Worm (Caenorhabditis elegans) whole organism, L3 larva: Measurements from ENCODE around the gene nhr-225.

ENCODE experiments used
- R02D3.7 ChIP-seq: fragments of 150-350 bp; optimal IDR thresholded peaks from 2 replicates; lab custom pipeline; 2014; ENCODE audit warnings: missing biosample characterization, missing genetic modification characterization
- aly-2 ChIP-seq: fragments of 150-350 bp; optimal IDR thresholded peaks from 2 replicates; lab custom pipeline; 2014; ENCODE audit warnings: missing biosample characterization, missing genetic modification characterization
- ama-1 ChIP-seq: fragments of 150-350 bp; optimal IDR thresholded peaks from 2 replicates; lab custom pipeline; 2018
- ceh-16 ChIP-seq: sonication (generic microtip); optimal IDR thresholded peaks from 2 replicates; lab custom pipeline; 2017; ENCODE audit warnings: missing biosample characterization, missing genetic modification characterization
- ceh-28 ChIP-seq: fragments of 150-350 bp; optimal IDR thresholded peaks from 2 replicates; lab custom pipeline; 2014; ENCODE audit warnings: missing biosample characterization, missing genetic modification reagents, missing genetic modification characterization
- ceh-82 ChIP-seq: fragments of 150-350 bp; optimal IDR thresholded peaks from 2 replicates; lab custom pipeline; 2014; ENCODE audit warnings: missing biosample characterization, missing genetic modification characterization
- ceh-9 ChIP-seq: sonication (generic microtip); optimal IDR thresholded peaks from 2 replicates; lab custom pipeline; 2018; ENCODE audit warnings: missing biosample characterization, missing genetic modification characterization
- daf-12 ChIP-seq: fragments of 150-350 bp; optimal IDR thresholded peaks from 2 replicates; lab custom pipeline; 2014; ENCODE audit warnings: missing biosample characterization, missing genetic modification reagents, missing genetic modification characterization
- egl-27 ChIP-seq: sonication (generic microtip); optimal IDR thresholded peaks from 4 replicates; lab custom pipeline; 2017; ENCODE audit warnings: missing biosample characterization, missing genetic modification reagents, missing genetic modification characterization
- elt-1 ChIP-seq: fragments of 150-350 bp; optimal IDR thresholded peaks from 2 replicates; lab custom pipeline; 2014; ENCODE audit warnings: missing biosample characterization, missing genetic modification characterization
- elt-2 ChIP-seq: sonication (generic microtip); optimal IDR thresholded peaks from 2 replicates; lab custom pipeline; 2016; ENCODE audit warnings: missing genetic modification reagents, mild to moderate bottlenecking, missing genetic modification characterization, missing compliant biosample characterization
- elt-3 ChIP-seq, 3 experiments: fragments of 150-350 bp in 1 of 3; sonication (generic microtip) in 2 of 3; optimal IDR thresholded peaks; 2 replicates in 2 of 3; 4 replicates in 1 of 3; lab custom pipeline; 2014 to 2017; ENCODE audit warnings: missing biosample characterization in 3 of 3, missing genetic modification characterization in 3 of 3
- eor-1 ChIP-seq, 2 experiments: fragments of 150-350 bp; optimal IDR thresholded peaks; 2 replicates each; lab custom pipeline; 2014 to 2018; ENCODE audit warnings: missing biosample characterization in 2 of 2, missing genetic modification characterization in 2 of 2
- fkh-10 ChIP-seq: sonication (generic microtip); optimal IDR thresholded peaks from 2 replicates; lab custom pipeline; 2017; ENCODE audit warnings: missing biosample characterization, missing genetic modification reagents, missing genetic modification characterization
- fkh-2 ChIP-seq: fragments of 150-350 bp; optimal IDR thresholded peaks from 2 replicates; lab custom pipeline; 2014; ENCODE audit warnings: missing biosample characterization, missing genetic modification reagents, missing genetic modification characterization
- fos-1 ChIP-seq: fragments of 150-350 bp; optimal IDR thresholded peaks from 2 replicates; lab custom pipeline; 2014; ENCODE audit warnings: missing biosample characterization, missing genetic modification characterization
- jun-1 ChIP-seq: fragments of 150-350 bp; optimal IDR thresholded peaks from 2 replicates; lab custom pipeline; 2014; ENCODE audit warnings: missing biosample characterization, missing genetic modification reagents, missing genetic modification characterization
- lin-15B ChIP-seq: fragments of 150-350 bp; optimal IDR thresholded peaks from 2 replicates; lab custom pipeline; 2014; ENCODE audit warnings: missing biosample characterization, missing genetic modification characterization
- lin-39 ChIP-seq: fragments of 150-350 bp; optimal IDR thresholded peaks from 2 replicates; lab custom pipeline; 2018; ENCODE audit warnings: missing biosample characterization, missing genetic modification reagents, missing genetic modification characterization
- lsy-12 ChIP-seq: sonication (generic microtip); optimal IDR thresholded peaks from 2 replicates; lab custom pipeline; 2016; ENCODE audit warnings: mild to moderate bottlenecking, missing genetic modification characterization, missing compliant biosample characterization
- nfya-1 ChIP-seq: sonication (generic microtip); optimal IDR thresholded peaks from 2 replicates; lab custom pipeline; 2017; ENCODE audit warnings: missing genetic modification characterization, mild to moderate bottlenecking, missing compliant biosample characterization, antibody characterized with exemption, moderate library complexity; ENCODE audit not compliant: insufficient read depth
- nhr-11 ChIP-seq: fragments of 150-350 bp; optimal IDR thresholded peaks from 2 replicates; lab custom pipeline; 2014; ENCODE audit warnings: missing biosample characterization, missing genetic modification characterization
- nhr-12 ChIP-seq: fragments of 150-350 bp; optimal IDR thresholded peaks from 2 replicates; lab custom pipeline; 2014; ENCODE audit warnings: missing biosample characterization, missing genetic modification characterization
- nhr-23 ChIP-seq: fragments of 150-350 bp; optimal IDR thresholded peaks from 2 replicates; lab custom pipeline; 2014; ENCODE audit warnings: missing biosample characterization, missing genetic modification reagents, missing genetic modification characterization
- nhr-25 ChIP-seq: sonication (generic microtip); optimal IDR thresholded peaks from 2 replicates; lab custom pipeline; 2017; ENCODE audit warnings: missing biosample characterization, missing genetic modification characterization
- nhr-28 ChIP-seq: fragments of 150-350 bp; optimal IDR thresholded peaks from 2 replicates; lab custom pipeline; 2014; ENCODE audit warnings: missing biosample characterization, missing genetic modification characterization
- nhr-43 ChIP-seq: sonication (generic microtip); optimal IDR thresholded peaks from 2 replicates; lab custom pipeline; 2016; ENCODE audit warnings: mild to moderate bottlenecking, missing genetic modification characterization, missing compliant biosample characterization; ENCODE audit not compliant: poor library complexity, severe bottlenecking
- nhr-67 ChIP-seq: fragments of 150-350 bp; optimal IDR thresholded peaks from 2 replicates; lab custom pipeline; 2014; ENCODE audit warnings: missing biosample characterization, missing genetic modification characterization
- nhr-77 ChIP-seq: fragments of 150-350 bp; optimal IDR thresholded peaks from 2 replicates; lab custom pipeline; 2014; ENCODE audit warnings: missing biosample characterization, missing genetic modification characterization
- pha-4 ChIP-seq: fragments of 150-350 bp; optimal IDR thresholded peaks from 2 replicates; lab custom pipeline; 2014; ENCODE audit warnings: missing biosample characterization, missing genetic modification reagents, missing genetic modification characterization
- pqm-1 ChIP-seq: fragments of 150-350 bp; optimal IDR thresholded peaks from 2 replicates; lab custom pipeline; 2017; ENCODE audit warnings: missing biosample characterization, missing genetic modification characterization, inconsistent platforms
- unc-62 ChIP-seq: fragments of 150-350 bp; sonication (generic microtip); optimal IDR thresholded peaks from 4 replicates; lab custom pipeline; 2014; ENCODE audit warnings: missing biosample characterization, missing genetic modification reagents, missing genetic modification characterization
- zag-1 ChIP-seq: fragments of 150-350 bp; optimal IDR thresholded peaks from 2 replicates; lab custom pipeline; 2014; ENCODE audit warnings: missing biosample characterization, missing genetic modification characterization
- ztf-11 ChIP-seq: fragments of 150-350 bp; optimal IDR thresholded peaks from 2 replicates; lab custom pipeline; 2014; ENCODE audit warnings: missing biosample characterization, missing genetic modification characterization
- ztf-4 ChIP-seq: fragments of 150-350 bp; optimal IDR thresholded peaks from 2 replicates; lab custom pipeline; 2014; ENCODE audit warnings: missing biosample characterization, missing genetic modification characterization

The nhr-225 gene

ce11 chrV:2281499-2281898 lies 8.8 kb downstream of the nhr-225 start, which contains the start of gene nhr-228 (continued):
- peak; percentile 22 for TF ChIP-seq jun-1 (tag; lab: Kevin White, UChicago)

ce11 chrV:2278543-2278942 lies 11.7 kb downstream of the nhr-225 start, which contains the start of gene fbxa-137:
Gene fbxa-137, plus strand, starts transcription at chrV:2278816.
- TF ChIP-seq fkh-10 (GFP tag; lab: Kevin White, UChicago): no peak
- no peak for TF ChIP-seq ceh-9 (tag; lab: Kevin White, UChicago)
- TF ChIP-seq pqm-1: no peak
- no peak for TF ChIP-seq nhr-11 (tag; lab: Kevin White, UChicago)
- no peak for TF ChIP-seq ama-1
- TF ChIP-seq ceh-16 (tag; lab: Kevin White, UChicago): no peak
- TF ChIP-seq fos-1 (tag; lab: Kevin White, UChicago): no peak
- TF ChIP-seq elt-1 (tag; lab: Kevin White, UChicago): no peak
- TF ChIP-seq nhr-23 (tag; lab: Kevin White, UChicago): no peak
- TF ChIP-seq ztf-11: no peak
- no peak for TF ChIP-seq lsy-12
- no peak for TF ChIP-seq zag-1
- no peak for TF ChIP-seq nhr-43 (tag; lab: Kevin White, UChicago)
- no peak for TF ChIP-seq egl-27 (tag; lab: Kevin White, UChicago)
- no peak for TF ChIP-seq elt-3 (tag; optimal IDR thresholded peaks at IDR 0.05; lab: Kevin White, UChicago)
- TF ChIP-seq nhr-28: no peak
- no peak for TF ChIP-seq daf-12
- no peak for TF ChIP-seq elt-2 (tag; lab: Kevin White, UChicago)
- no peak for TF ChIP-seq pha-4 (tag; lab: Kevin White, UChicago)
- TF ChIP-seq unc-62: no peak

- TF ChIP-seq pqm-1 (peak; percentile 4), pha-4 (tag; lab: Kevin White, UChicago) (peak; percentile 44), nfya-1 (tag; lab: Kevin White, UChicago) (no peak), nhr-11 (tag; lab: Kevin White, UChicago) (no peak), elt-2 (tag; lab: Kevin White, UChicago) (peak; percentile 1), nhr-67 (no peak), elt-1 (tag; lab: Kevin White, UChicago) (no peak), ceh-28 (no peak), elt-3 (tag; optimal IDR thresholded peaks at IDR 0.05; lab: Kevin White, UChicago) (no peak), ztf-4 (no peak)
Measured at ce11 chrV:2278052-2278451, 12.2 kb downstream of the nhr-225 start, which contains the start of gene nhr-59. Gene nhr-59, minus strand, starts transcription at chrV:2278265.

- TF ChIP-seq lin-15B (tag; lab: Kevin White, UChicago) (peak; percentile 10), nhr-77 (tag; lab: Kevin White, UChicago) (no peak), aly-2 (tag; lab: Kevin White, UChicago) (no peak), nfya-1 (tag; lab: Kevin White, UChicago) (no peak), daf-12 (no peak), nhr-28 (no peak), R02D3.7 (tag; lab: Kevin White, UChicago) (no peak), nhr-25 (tag; lab: Kevin White, UChicago) (no peak), pha-4 (tag; lab: Kevin White, UChicago) (peak; percentile 21), pqm-1 (peak; percentile 2), nhr-12 (tag; lab: Kevin White, UChicago) (no peak), eor-1 (tag; optimal IDR thresholded peaks at IDR 0.05; lab: Kevin White, UChicago) (no peak), fkh-2 (tag; lab: Kevin White, UChicago) (no peak), ceh-82 (tag; lab: Kevin White, UChicago) (no peak), lin-39 (tag; lab: Kevin White, UChicago) (no peak), elt-1 (tag; lab: Kevin White, UChicago) (no peak)
Measured at ce11 chrV:2277260-2277659, 13.0 kb downstream of the nhr-225 start.

ce11 chrV:2274253-2274892 lies 15.9 kb downstream of the nhr-225 start, which contains the start of the genes Y5H2A.4 and abu-4:
Gene Y5H2A.4, minus strand, starts transcription at chrV:2274353.
Gene abu-4, plus strand, starts transcription at chrV:2274842.
- TF ChIP-seq fkh-2 (tag; lab: Kevin White, UChicago) (no peak), ceh-16 (tag; lab: Kevin White, UChicago) (no peak), ztf-11 (no peak), nhr-67 (no peak), nhr-11 (tag; lab: Kevin White, UChicago) (no peak), egl-27 (tag; lab: Kevin White, UChicago) (no peak), elt-2 (tag; lab: Kevin White, UChicago) (no peak)
